Worm (Caenorhabditis elegans): Measurements from ENCODE around the gene lido-1.

DNA sequence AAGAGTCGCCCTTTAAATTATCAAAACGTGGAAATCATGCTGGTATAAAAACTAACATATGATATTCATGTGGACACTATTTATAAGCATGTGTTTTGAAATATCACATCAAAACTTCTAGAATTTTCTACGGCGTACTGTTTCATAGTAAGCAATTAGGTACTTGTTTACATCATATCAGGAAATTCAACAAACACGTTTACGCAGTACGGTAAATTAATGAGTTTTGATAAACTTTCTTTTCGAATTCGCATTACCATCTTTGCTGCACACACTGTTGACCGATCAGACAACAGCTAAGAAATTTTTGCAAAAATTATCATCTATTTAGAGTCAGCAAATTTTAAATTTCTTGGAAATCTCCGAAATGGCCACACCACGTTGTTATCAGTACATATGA lies 44.1 kb upstream of the lido-1 start:
- TF ChIP-seq aly-1 (tag; optimal IDR thresholded peaks at IDR 0.05) = no peak
- TF ChIP-seq hnd-1 (tag; optimal IDR thresholded peaks at IDR 0.05) = no peak
- TF ChIP-seq hmbx-1 (tag; optimal IDR thresholded peaks at IDR 0.05) = no peak
- TF ChIP-seq F13C5.2 (tag; optimal IDR thresholded peaks at IDR 0.05) = no peak

Data from whole organism, early embryonic.